Fruit fly (Drosophila melanogaster) whole organism, embryonic: Measurements from ENCODE around the gene CG31832.

Source experiments
- Antp ChIP-seq: fragments of 200-800 bp; sonication (Bioruptor generic); optimal IDR thresholded peaks from 3 replicates; lab custom pipeline; 2016; ENCODE audit warnings: missing biosample characterization, missing genetic modification characterization
- Atf-2 ChIP-seq: fragments of 200-800 bp; sonication (Bioruptor generic); optimal IDR thresholded peaks from 2 replicates; lab custom pipeline; 2016; ENCODE audit warnings: missing biosample characterization, missing genetic modification characterization
- B-H1 ChIP-seq: fragments of 200-800 bp; sonication (Bioruptor generic); IDR thresholded peaks from 3 replicates; pipeline ENCODE4 v1.3.6; 2022; ENCODE audit warnings: missing biosample characterization, missing genetic modification characterization
- CG10321 ChIP-seq: fragments of 200-800 bp; sonication (Bioruptor generic); IDR thresholded peaks from 2 replicates; pipeline ENCODE4 v1.3.6; 2022; ENCODE audit warnings: missing biosample characterization, missing genetic modification characterization
- CG10543 ChIP-seq: fragments of 200-800 bp; sonication (Bioruptor generic); optimal IDR thresholded peaks from 3 replicates; lab custom pipeline; 2017; ENCODE audit warnings: missing biosample characterization, mild to moderate bottlenecking, missing genetic modification characterization, moderate library complexity
- CG12769 ChIP-seq: fragments of 200-800 bp; sonication (Bioruptor generic); optimal IDR thresholded peaks from 2 replicates; lab custom pipeline; 2019; ENCODE audit warnings: missing biosample characterization, mild to moderate bottlenecking, missing genetic modification characterization, moderate library complexity
- CG13775 ChIP-seq: fragments of 200-800 bp; sonication (Bioruptor generic); optimal IDR thresholded peaks from 3 replicates; lab custom pipeline; 2017; ENCODE audit warnings: missing biosample characterization, mild to moderate bottlenecking, missing genetic modification characterization
- CG14441 ChIP-seq: fragments of 200-800 bp; sonication (Bioruptor generic); IDR thresholded peaks from 2 replicates; pipeline ENCODE4 v1.3.6; 2022; ENCODE audit warnings: missing biosample characterization, missing genetic modification characterization
- CG1529 ChIP-seq: fragments of 200-800 bp; sonication (Bioruptor generic); optimal IDR thresholded peaks from 3 replicates; lab custom pipeline; 2018; ENCODE audit warnings: missing biosample characterization, missing genetic modification characterization
- CG15601 ChIP-seq: fragments of 200-800 bp; sonication (Bioruptor generic); optimal IDR thresholded peaks from 3 replicates; lab custom pipeline; 2019; ENCODE audit warnings: missing biosample characterization, mild to moderate bottlenecking, missing genetic modification characterization, moderate library complexity
- CG1647 ChIP-seq: fragments of 200-800 bp; sonication (Bioruptor generic); optimal IDR thresholded peaks from 3 replicates; lab custom pipeline; 2016; ENCODE audit warnings: missing biosample characterization, missing genetic modification characterization
- CG16815 ChIP-seq: fragments of 200-800 bp; sonication (Bioruptor generic); optimal IDR thresholded peaks from 3 replicates; lab custom pipeline; 2017; ENCODE audit warnings: missing biosample characterization, mild to moderate bottlenecking, missing genetic modification characterization
- CG1832 ChIP-seq: fragments of 200-800 bp; sonication (Bioruptor generic); optimal IDR thresholded peaks from 2 replicates; lab custom pipeline; 2017; ENCODE audit warnings: missing biosample characterization, mild to moderate bottlenecking, missing genetic modification characterization, inconsistent platforms
- CG2889 ChIP-seq: fragments of 200-800 bp; sonication (Bioruptor generic); IDR thresholded peaks from 3 replicates; pipeline ENCODE4 v1.3.6; 2022; ENCODE audit warnings: missing biosample characterization, missing genetic modification characterization
- CG3163 ChIP-seq: fragments of 200-800 bp; sonication (Bioruptor generic); optimal IDR thresholded peaks from 3 replicates; lab custom pipeline; 2016; ENCODE audit warnings: missing biosample characterization, missing genetic modification characterization
- CG32767 ChIP-seq: fragments of 200-800 bp; sonication (Bioruptor generic); IDR thresholded peaks from 2 replicates; pipeline ENCODE4 v1.3.6; 2022; ENCODE audit warnings: missing biosample characterization, missing genetic modification characterization
- CG3281 ChIP-seq: fragments of 200-800 bp; sonication (Bioruptor generic); optimal IDR thresholded peaks from 3 replicates; lab custom pipeline; 2017; ENCODE audit warnings: missing biosample characterization, mild to moderate bottlenecking, missing genetic modification characterization
- CG6254 ChIP-seq: fragments of 200-800 bp; sonication (Bioruptor generic); optimal IDR thresholded peaks from 3 replicates; lab custom pipeline; 2017; ENCODE audit warnings: mild to moderate bottlenecking, missing biosample characterization, missing genetic modification reagents, missing genetic modification characterization
- CG7963 ChIP-seq: fragments of 200-800 bp; sonication (Bioruptor generic); IDR thresholded peaks from 3 replicates; pipeline ENCODE4 v1.3.6; 2022; ENCODE audit warnings: missing biosample characterization, missing genetic modification characterization; ENCODE audit not compliant: partially characterized antibody
- CG8359 ChIP-seq: fragments of 200-800 bp; sonication (Bioruptor generic); optimal IDR thresholded peaks from 2 replicates; lab custom pipeline; 2017; ENCODE audit warnings: missing biosample characterization, mild to moderate bottlenecking, missing genetic modification characterization, borderline replicate concordance
- D19B ChIP-seq: fragments of 200-800 bp; sonication (Bioruptor generic); optimal IDR thresholded peaks from 2 replicates; lab custom pipeline; 2017; ENCODE audit warnings: missing biosample characterization, mild to moderate bottlenecking, missing genetic modification characterization
- ERR ChIP-seq: fragments of 200-800 bp; sonication (Bioruptor generic); optimal IDR thresholded peaks from 2 replicates; lab custom pipeline; 2016; ENCODE audit warnings: missing biosample characterization, missing genetic modification characterization
- Eip74EF ChIP-seq, 2 experiments: fragments of 200-800 bp in 1 of 2; fragments of >200 bp in 1 of 2; sonication (Bioruptor generic) in 1 of 2; optimal IDR thresholded peaks; 2 replicates each; lab custom pipeline; 2017 to 2019; ENCODE audit warnings: missing biosample characterization in 2 of 2, missing genetic modification characterization in 2 of 2, mild to moderate bottlenecking in 1 of 2, moderate library complexity in 1 of 2
- HLH3B ChIP-seq: fragments of 200-800 bp; sonication (Bioruptor generic); IDR thresholded peaks from 2 replicates; pipeline ENCODE4 v1.3.6; 2022; ENCODE audit warnings: missing biosample characterization, missing genetic modification characterization
- Hey ChIP-seq: fragments of 200-800 bp; sonication (Bioruptor generic); optimal IDR thresholded peaks from 3 replicates; lab custom pipeline; 2018; ENCODE audit warnings: missing biosample characterization, mild to moderate bottlenecking, missing genetic modification characterization
- HmgD ChIP-seq: fragments of 200-800 bp; sonication (Bioruptor generic); optimal IDR thresholded peaks from 3 replicates; lab custom pipeline; 2016; ENCODE audit warnings: missing biosample characterization, missing genetic modification characterization
- Hr78 ChIP-seq, 2 experiments: fragments of 200-800 bp in 1 of 2; fragments of >200 bp in 1 of 2; sonication (Bioruptor generic) in 1 of 2; optimal IDR thresholded peaks; 2 replicates each; lab custom pipeline; 2017 to 2019; ENCODE audit warnings: missing biosample characterization in 2 of 2, missing genetic modification characterization in 2 of 2, mild to moderate bottlenecking in 1 of 2, moderate library complexity in 1 of 2
- Mad ChIP-seq: fragments of 200-800 bp; sonication (Bioruptor generic); optimal IDR thresholded peaks from 2 replicates; lab custom pipeline; 2016; ENCODE audit warnings: missing biosample characterization, missing genetic modification characterization
- Nf-YA ChIP-seq: fragments of 200-800 bp; sonication (Bioruptor generic); IDR thresholded peaks from 2 replicates; pipeline ENCODE4 v1.3.6; 2022; ENCODE audit warnings: missing biosample characterization, missing genetic modification characterization
- Sin3A ChIP-seq: fragments of >200 bp; optimal IDR thresholded peaks from 2 replicates; lab custom pipeline; 2018
- Usf ChIP-seq: fragments of 200-800 bp; sonication (Bioruptor generic); optimal IDR thresholded peaks from 2 replicates; lab custom pipeline; 2017; ENCODE audit warnings: missing genotype, missing biosample characterization, missing genetic modification characterization
- ase ChIP-seq: fragments of 200-800 bp; sonication (Bioruptor generic); IDR thresholded peaks from 3 replicates; pipeline ENCODE4 v1.3.6; 2022; ENCODE audit warnings: missing biosample characterization, missing genetic modification characterization
- cad ChIP-seq: fragments of >200 bp; optimal IDR thresholded peaks from 2 replicates; lab custom pipeline; 2017; ENCODE audit warnings: missing biosample characterization, missing genetic modification characterization
- dan ChIP-seq: fragments of 200-800 bp; sonication (Bioruptor generic); IDR thresholded peaks from 2 replicates; pipeline ENCODE4 v1.3.6; 2022; ENCODE audit warnings: missing biosample characterization, missing genetic modification characterization
- dati ChIP-seq: fragments of 200-800 bp; sonication (Bioruptor generic); IDR thresholded peaks from 2 replicates; pipeline ENCODE4 v1.3.6; 2022; ENCODE audit warnings: missing biosample characterization, missing genetic modification characterization
- grn ChIP-seq: fragments of 200-800 bp; sonication (Bioruptor generic); optimal IDR thresholded peaks from 3 replicates; lab custom pipeline; 2017; ENCODE audit warnings: missing biosample characterization, missing genetic modification characterization
- h ChIP-seq: fragments of >200 bp; optimal IDR thresholded peaks from 2 replicates; lab custom pipeline; 2017
- insv ChIP-seq, 2 experiments: fragments of 200-800 bp; sonication (Bioruptor generic); optimal IDR thresholded peaks; 3 replicates each; lab custom pipeline; 2016 to 2018; ENCODE audit warnings: missing biosample characterization in 2 of 2, missing genetic modification characterization in 2 of 2
- kah ChIP-seq: fragments of 200-800 bp; sonication (Bioruptor generic); optimal IDR thresholded peaks from 2 replicates; lab custom pipeline; 2018; ENCODE audit warnings: missing biosample characterization, mild to moderate bottlenecking, missing genetic modification characterization
- kni ChIP-seq: fragments of 200-800 bp; sonication (Bioruptor generic); optimal IDR thresholded peaks from 3 replicates; lab custom pipeline; 2017; ENCODE audit warnings: mild to moderate bottlenecking, missing biosample characterization, missing genetic modification reagents, missing genetic modification characterization
- lbe ChIP-seq: fragments of 200-800 bp; sonication (Bioruptor generic); optimal IDR thresholded peaks from 2 replicates; lab custom pipeline; 2016; ENCODE audit warnings: missing biosample characterization, mild to moderate bottlenecking, missing genetic modification characterization
- lov ChIP-seq, 2 experiments: fragments of 200-800 bp in 1 of 2; fragments of >200 bp in 1 of 2; sonication (Bioruptor generic) in 1 of 2; IDR thresholded peaks in 1 of 2; optimal IDR thresholded peaks in 1 of 2; 2 replicates in 1 of 2; 3 replicates in 1 of 2; pipeline versions ENCODE4 v1.3.6 to Lab custom; 2017 to 2022; ENCODE audit warnings: missing biosample characterization in 1 of 2, missing genetic modification characterization in 1 of 2
- nau ChIP-seq: fragments of 200-800 bp; sonication (Bioruptor generic); optimal IDR thresholded peaks from 3 replicates; lab custom pipeline; 2017; ENCODE audit warnings: missing biosample characterization, mild to moderate bottlenecking, missing genetic modification characterization, missing genetic modification reagents
- oc ChIP-seq: fragments of 200-800 bp; sonication (Bioruptor generic); optimal IDR thresholded peaks from 2 replicates; lab custom pipeline; 2018; ENCODE audit warnings: missing biosample characterization, mild to moderate bottlenecking, missing genetic modification characterization, moderate library complexity
- peb ChIP-seq: fragments of 200-800 bp; sonication (Bioruptor generic); IDR thresholded peaks from 2 replicates; pipeline ENCODE4 v1.3.6; 2022; ENCODE audit warnings: missing biosample characterization, missing genetic modification characterization
- ro ChIP-seq: fragments of 200-800 bp; sonication (Bioruptor generic); IDR thresholded peaks from 2 replicates; pipeline ENCODE4 v1.3.6; 2022; ENCODE audit warnings: missing biosample characterization, missing genetic modification characterization
- salm ChIP-seq: fragments of 200-800 bp; sonication (Bioruptor generic); optimal IDR thresholded peaks from 2 replicates; lab custom pipeline; 2018; ENCODE audit warnings: missing biosample characterization, mild to moderate bottlenecking, missing genetic modification characterization
- shn ChIP-seq: fragments of 200-800 bp; sonication (Bioruptor generic); optimal IDR thresholded peaks from 3 replicates; lab custom pipeline; 2016; ENCODE audit warnings: missing biosample characterization, missing genetic modification characterization
- tin ChIP-seq: fragments of 200-800 bp; sonication (Bioruptor generic); optimal IDR thresholded peaks from 3 replicates; lab custom pipeline; 2016; ENCODE audit warnings: missing biosample characterization, missing genetic modification characterization
- wek ChIP-seq: fragments of 200-800 bp; sonication (Bioruptor generic); optimal IDR thresholded peaks from 3 replicates; lab custom pipeline; 2018; ENCODE audit warnings: missing biosample characterization, mild to moderate bottlenecking, missing genetic modification characterization, moderate library complexity
- yki ChIP-seq: fragments of >200 bp; optimal IDR thresholded peaks from 3 replicates; lab custom pipeline; 2018

The CG31832 gene

dm6 chr2L:15009703-15010102 is 21.8 kb downstream of the CG31832 start, which contains the start of the genes THG and Rnmt (continued):
- TF ChIP-seq oc (tag; lab: Kevin White, UChicago) (peak; percentile 78), h (lab: Kevin White, UChicago) (no peak), HLH3B (GFP tag; lab: Robert Waterston, UW) (peak; percentile 82), CG16815 (GFP tag; lab: Kevin White, UChicago) (peak; percentile 75), CG14441 (GFP tag; lab: Robert Waterston, UW) (peak; percentile 86), CG3163 (peak; percentile 16), shn (GFP tag; lab: Kevin White, UChicago) (peak; percentile 33), Eip74EF (GFP tag; optimal IDR thresholded peaks at IDR 0.05; lab: Kevin White, UChicago) (peak in 1 of 2 experiments; percentile 1), kni (GFP tag; lab: Kevin White, UChicago) (no peak), grn (no peak), B-H1 (GFP tag; lab: Robert Waterston, UW) (peak; percentile 68), wek (no peak), nau (GFP tag; lab: Kevin White, UChicago) (peak; percentile 55), CG3281 (GFP tag; lab: Kevin White, UChicago) (peak; percentile 74), peb (GFP tag; lab: Robert Waterston, UW) (peak; percentile 62), ase (peak; percentile 41; the same call in 1 of the 3 replicates), CG1832 (GFP tag; lab: Kevin White, UChicago) (no peak), Atf-2 (GFP tag; lab: Kevin White, UChicago) (peak; percentile 50), dan (GFP tag; lab: Robert Waterston, UW) (peak; percentile 30; the same call in 1 of the 2 replicates), insv (GFP tag; optimal IDR thresholded peaks at IDR 0.05; lab: Kevin White, UChicago) (peak in 1 of 2 experiments; percentile 43), CG32767 (GFP tag; lab: Robert Waterston, UW) (peak; percentile 65; the same call in 1 of the 2 replicates), CG10321 (GFP tag; lab: Robert Waterston, UW) (no peak), CG6254 (GFP tag; lab: Kevin White, UChicago) (peak; percentile 43), CG7963 (GFP tag; lab: Robert Waterston, UW) (peak; percentile 80), Hey (tag; lab: Kevin White, UChicago) (no peak), CG12769 (peak; percentile 79), salm (peak; percentile 51), cad (GFP tag; lab: Kevin White, UChicago) (no peak), CG15601 (peak; percentile 82), CG2889 (GFP tag; lab: Robert Waterston, UW) (peak; percentile 52; the same call in 2 of the 3 replicates), ERR (GFP tag; lab: Kevin White, UChicago) (peak; percentile 31), yki (lab: Kevin White, UChicago) (no peak), dati (GFP tag; lab: Robert Waterston, UW) (0 out of 2 replicates have a peak, but pooled peaks have one; percentile 37), Antp (peak; percentile 55), ro (GFP tag; lab: Robert Waterston, UW) (peak; percentile 36; the same call in 1 of the 2 replicates), CG1529 (peak; percentile 56), Sin3A (lab: Kevin White, UChicago) (peak; percentile 9), Hr78 (GFP tag; optimal IDR thresholded peaks at IDR 0.05; lab: Kevin White, UChicago) (peak in 1 of 2 experiments; percentile 40), CG8359 (peak; percentile 4), HmgD (GFP tag; lab: Kevin White, UChicago) (no peak), CG1647 (GFP tag; lab: Kevin White, UChicago) (peak; percentile 54), kah (peak; percentile 7), D19B (GFP tag; lab: Kevin White, UChicago) (peak; percentile 3), Nf-YA (GFP tag; lab: Robert Waterston, UW) (no peak), lbe (peak; percentile 81), CG10543 (GFP tag; lab: Kevin White, UChicago) (peak; percentile 76), lov (optimal IDR thresholded peaks at IDR 0.05; lab: Kevin White, UChicago) (no peak), lov (GFP tag; IDR thresholded peaks at IDR 0.05; lab: Robert Waterston, UW) (peak; percentile 80; the same call in 1 of the 3 replicates), CG13775 (GFP tag; lab: Kevin White, UChicago) (peak; percentile 84), Mad (peak; percentile 74), tin (GFP tag; lab: Kevin White, UChicago) (peak; percentile 86), Usf (GFP tag; lab: Kevin White, UChicago) (peak; percentile 41)
